Worm (Caenorhabditis elegans): Measurements from ENCODE around the gene swip-10.

DNA sequence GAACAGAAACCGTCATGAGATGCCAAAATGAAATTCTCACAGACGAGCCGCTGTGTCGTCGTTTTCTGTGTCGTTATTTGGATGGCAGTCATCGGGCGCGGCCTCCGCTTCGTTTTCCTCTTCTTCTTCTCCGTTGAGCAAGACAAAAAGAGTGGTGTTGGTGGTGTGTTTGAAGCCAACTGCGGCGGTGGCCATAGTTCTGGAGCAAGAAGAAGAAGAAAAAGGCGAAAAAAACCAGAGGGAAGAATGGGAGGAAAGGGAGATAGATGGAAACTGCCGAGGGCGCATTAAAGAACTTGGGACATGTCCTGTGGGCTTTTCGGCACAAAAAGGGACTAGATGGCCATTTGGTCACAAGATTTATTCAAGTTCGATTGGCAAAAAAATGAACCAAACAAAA is 13.6 kb upstream of the swip-10 start, which contains the start of gene F53B1.9:
- TF ChIP-seq hmg-4 (GFP tag; optimal IDR thresholded peaks at IDR 0.05): no peak
- TF ChIP-seq ceh-36 (tag; optimal IDR thresholded peaks at IDR 0.05): no peak
- no peak for TF ChIP-seq sea-1 (GFP tag; conservative IDR thresholded peaks at IDR 0.05)
- TF ChIP-seq F13C5.2 (tag; optimal IDR thresholded peaks at IDR 0.05): no peak
- TF ChIP-seq ama-1 (optimal IDR thresholded peaks at IDR 0.05): no peak
- TF ChIP-seq tbx-37 (GFP tag; conservative IDR thresholded peaks at IDR 0.05): no peak
- TF ChIP-seq flt-1 (GFP tag; IDR thresholded peaks at IDR 0.05): no peak
- TF ChIP-seq ceh-13 (GFP tag; optimal IDR thresholded peaks at IDR 0.05): no peak
- no peak for TF ChIP-seq ets-7 (tag; optimal IDR thresholded peaks at IDR 0.05)
- no peak for TF ChIP-seq aly-1 (tag; optimal IDR thresholded peaks at IDR 0.05)
- TF ChIP-seq tbx-11 (GFP tag; IDR thresholded peaks at IDR 0.05): no peak
- no peak for TF ChIP-seq hmbx-1 (tag; optimal IDR thresholded peaks at IDR 0.05)
- TF ChIP-seq tra-4 (tag; optimal IDR thresholded peaks at IDR 0.05): no peak
